Fruit fly (Drosophila melanogaster): ENCODE data around the gene spn-D.

The spn-D gene

dm6 chr3R:27185933-27186571 is 20.5 kb downstream of the spn-D start (continued):
- peak; percentile 61 for TF ChIP-seq CG3995 (GFP tag; optimal IDR thresholded peaks at IDR 0.05)
- TF ChIP-seq dan (GFP tag; IDR thresholded peaks at IDR 0.05): no peak
- TF ChIP-seq Jarid2 (GFP tag; optimal IDR thresholded peaks at IDR 0.05): no peak
- 0 out of 2 replicates have a peak, but pooled peaks have one; percentile 24 for TF ChIP-seq sens-2 (GFP tag; IDR thresholded peaks at IDR 0.05)
- TF ChIP-seq CG2120 (GFP tag; optimal IDR thresholded peaks at IDR 0.05): no peak
- no peak for TF ChIP-seq hbn (GFP tag; IDR thresholded peaks at IDR 0.05; ENCODE audit: partially characterized antibody)
- no peak for TF ChIP-seq CG3838 (GFP tag; optimal IDR thresholded peaks at IDR 0.05)
- no peak for TF ChIP-seq fru (optimal IDR thresholded peaks at IDR 0.05)
- no peak for TF ChIP-seq sisA (GFP tag; IDR thresholded peaks at IDR 0.05)
- no peak for TF ChIP-seq sima (GFP tag; optimal IDR thresholded peaks at IDR 0.05)
- TF ChIP-seq CG13894 (tag; optimal IDR thresholded peaks at IDR 0.05): no peak
- TF ChIP-seq H15 (GFP tag; IDR thresholded peaks at IDR 0.05): no peak
- TF ChIP-seq ranshi (GFP tag; IDR thresholded peaks at IDR 0.05): peak; percentile 42; the same call in 1 of the 2 replicates
- TF ChIP-seq CG4820 (GFP tag; optimal IDR thresholded peaks at IDR 0.05): no peak
- peak; percentile 5 for TF ChIP-seq CG11504 (tag; optimal IDR thresholded peaks at IDR 0.05)
- no peak for TF ChIP-seq CG32767 (GFP tag; IDR thresholded peaks at IDR 0.05)
- TF ChIP-seq row (GFP tag; IDR thresholded peaks at IDR 0.05): peak; percentile 24; the same call in 2 of the 3 replicates
- no peak for TF ChIP-seq CG7357 (GFP tag; IDR thresholded peaks at IDR 0.05)
- TF ChIP-seq CG7963 (GFP tag; IDR thresholded peaks at IDR 0.05; ENCODE audit: partially characterized antibody): no peak
- TF ChIP-seq Gug (GFP tag; IDR thresholded peaks at IDR 0.05): no peak
- TF ChIP-seq Rx (GFP tag; IDR thresholded peaks at IDR 0.05): no peak
- no peak for TF ChIP-seq CG8478 (optimal IDR thresholded peaks at IDR 0.05)
- TF ChIP-seq Ets97D (GFP tag; optimal IDR thresholded peaks at IDR 0.05): no peak
- TF ChIP-seq phol (tag; optimal IDR thresholded peaks at IDR 0.05): no peak
- TF ChIP-seq CG7839 (tag; optimal IDR thresholded peaks at IDR 0.05): peak; percentile 18
- TF ChIP-seq ham (GFP tag; IDR thresholded peaks at IDR 0.05): no peak
- TF ChIP-seq unc-4 (GFP tag; IDR thresholded peaks at IDR 0.05; ENCODE audit: partially characterized antibody): no peak
- TF ChIP-seq CG10431 (GFP tag; optimal IDR thresholded peaks at IDR 0.05): no peak
- TF ChIP-seq dysf (GFP tag; IDR thresholded peaks at IDR 0.05): peak; percentile 13; the same call in 1 of the 3 replicates
- TF ChIP-seq CG2678 (tag; optimal IDR thresholded peaks at IDR 0.05): no peak
- TF ChIP-seq pho (GFP tag; optimal IDR thresholded peaks at IDR 0.05): no peak
- no peak for TF ChIP-seq Xbp1 (GFP tag; optimal IDR thresholded peaks at IDR 0.05)
- no peak for TF ChIP-seq oc (tag; optimal IDR thresholded peaks at IDR 0.05)
- no peak for TF ChIP-seq CG14710 (tag; optimal IDR thresholded peaks at IDR 0.05)
- no peak for TF ChIP-seq CG17186 (GFP tag; optimal IDR thresholded peaks at IDR 0.05)
- no peak for TF ChIP-seq HmgZ (tag; optimal IDR thresholded peaks at IDR 0.05)
- TF ChIP-seq BtbVII (GFP tag; optimal IDR thresholded peaks at IDR 0.05): no peak
- peak; percentile 54 for TF ChIP-seq nom (GFP tag; optimal IDR thresholded peaks at IDR 0.05)
- no peak for TF ChIP-seq CG14014 (GFP tag; IDR thresholded peaks at IDR 0.05)
- no peak for TF ChIP-seq luna (GFP tag; optimal IDR thresholded peaks at IDR 0.05)
- TF ChIP-seq D (optimal IDR thresholded peaks at IDR 0.05): no peak
- no peak for TF ChIP-seq D (GFP tag; optimal IDR thresholded peaks at IDR 0.05)
- TF ChIP-seq CHES-1-like (GFP tag; optimal IDR thresholded peaks at IDR 0.05): no peak
- no peak for TF ChIP-seq HLH3B (GFP tag; IDR thresholded peaks at IDR 0.05)
- TF ChIP-seq her (GFP tag; optimal IDR thresholded peaks at IDR 0.05): no peak
- 0 out of 2 replicates have a peak, but pooled peaks have one; percentile 9 for TF ChIP-seq Xrp1 (GFP tag; IDR thresholded peaks at IDR 0.05)
- TF ChIP-seq B-H1 (GFP tag; IDR thresholded peaks at IDR 0.05): no peak
- TF ChIP-seq CG8924 (tag; optimal IDR thresholded peaks at IDR 0.05): no peak
- no peak for TF ChIP-seq CG6689 (GFP tag; IDR thresholded peaks at IDR 0.05)
- no peak for TF ChIP-seq CG3847 (GFP tag; IDR thresholded peaks at IDR 0.05)
- TF ChIP-seq CG42726 (GFP tag; IDR thresholded peaks at IDR 0.05; ENCODE audit: partially characterized antibody): no peak
- peak; percentile 80 for TF ChIP-seq crol (GFP tag; IDR thresholded peaks at IDR 0.05)

Data from whole organism, embryonic.